Fruit fly (Drosophila melanogaster): ENCODE measurements around the gene CG12483.

DNA sequence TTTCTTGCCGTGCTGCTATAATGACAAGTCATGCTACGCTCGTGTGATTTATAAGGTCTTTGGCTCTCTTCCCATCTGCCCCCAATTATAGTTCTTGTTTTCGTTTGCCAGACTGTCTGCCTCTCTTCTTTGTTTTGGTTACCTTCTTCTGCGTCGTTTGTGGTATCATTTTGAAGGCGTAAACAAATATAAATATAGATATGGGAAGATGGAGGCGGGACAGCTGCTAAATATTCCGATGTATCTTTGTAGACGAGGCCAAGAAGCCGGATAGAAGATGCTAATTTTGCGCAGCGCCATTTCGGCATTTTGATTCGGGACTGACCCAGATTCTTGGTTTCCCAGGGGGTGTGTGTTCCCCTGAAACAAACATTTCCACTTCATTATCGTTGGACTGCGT, 21.2 kb upstream of the CG12483 start:
- TF ChIP-seq Hr39 (GFP tag; optimal IDR thresholded peaks at IDR 0.05) (no peak), CG4318 (GFP tag; optimal IDR thresholded peaks at IDR 0.05) (no peak), CG16779 (tag; optimal IDR thresholded peaks at IDR 0.05) (no peak)
